Worm (Caenorhabditis elegans): Measurements from ENCODE around the gene his-70.

DNA sequence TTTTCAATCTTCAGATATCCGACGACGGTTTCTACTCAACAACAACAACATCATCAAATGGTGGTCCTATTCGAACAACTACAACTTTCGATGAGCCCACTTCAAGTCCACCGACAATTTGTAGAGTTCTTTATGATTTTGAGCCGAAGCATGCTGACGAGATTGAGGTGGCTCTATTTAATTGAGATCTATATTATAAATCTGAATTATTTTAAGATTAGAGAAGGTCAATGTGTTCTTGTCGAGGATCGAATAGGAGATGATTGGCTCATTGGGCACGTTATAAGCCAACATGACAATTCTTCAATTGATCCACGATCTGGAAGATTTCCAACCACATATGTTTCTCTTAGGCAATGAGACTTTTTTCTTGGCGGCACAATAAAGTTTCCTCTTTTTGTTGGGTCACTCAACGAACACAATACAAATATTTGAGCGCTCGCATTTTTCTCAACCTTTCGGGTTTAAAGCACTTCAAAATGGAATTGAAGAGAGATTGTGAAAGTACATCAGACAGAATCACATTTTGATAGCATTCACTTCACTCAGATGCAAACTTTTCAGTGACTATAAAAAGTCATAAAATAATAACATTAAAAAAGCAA, 44.4 kb downstream of the his-70 start:
- TF ChIP-seq ZK546.5 (tag; optimal IDR thresholded peaks at IDR 0.05) = no peak
- no peak for TF ChIP-seq nhr-77 (tag; optimal IDR thresholded peaks at IDR 0.05)
- TF ChIP-seq tbx-2 (tag; optimal IDR thresholded peaks at IDR 0.05) = peak; percentile 17
- TF ChIP-seq unc-62 (GFP tag; optimal IDR thresholded peaks at IDR 0.05) = no peak
- no peak for TF ChIP-seq ztf-11 (tag; optimal IDR thresholded peaks at IDR 0.05)

Measured in whole organism, L3 larva.